Fruit fly (Drosophila melanogaster) whole organism, adult: ENCODE results near the gene CG31740.

ENCODE experiments used
- CG11617 ChIP-seq: fragments of 200-800 bp; sonication (Bioruptor generic); optimal IDR thresholded peaks from 2 replicates; lab custom pipeline; 2017; ENCODE audit warnings: mild to moderate bottlenecking, missing biosample characterization, missing genetic modification reagents, missing genetic modification characterization
- CG12768 ChIP-seq: fragments of 200-800 bp; sonication (Bioruptor generic); optimal IDR thresholded peaks from 2 replicates; lab custom pipeline; 2017; ENCODE audit warnings: missing biosample characterization, missing genetic modification characterization, mild to moderate bottlenecking, moderate library complexity, missing genetic modification reagents
- CG14711 ChIP-seq: fragments of 200-800 bp; sonication (Bioruptor generic); optimal IDR thresholded peaks from 2 replicates; lab custom pipeline; 2018; ENCODE audit warnings: missing biosample characterization, mild to moderate bottlenecking, missing genetic modification characterization, moderate library complexity
- CG1620 ChIP-seq: fragments of 200-800 bp; sonication (Bioruptor generic); optimal IDR thresholded peaks from 2 replicates; lab custom pipeline; 2016; ENCODE audit warnings: missing biosample characterization, missing genetic modification characterization
- CG33017 ChIP-seq: fragments of 200-800 bp; sonication (Bioruptor generic); optimal IDR thresholded peaks from 2 replicates; lab custom pipeline; 2018; ENCODE audit warnings: missing biosample characterization, mild to moderate bottlenecking, missing genetic modification characterization, moderate library complexity
- CG5204 ChIP-seq: fragments of 200-800 bp; sonication (Bioruptor generic); optimal IDR thresholded peaks from 2 replicates; lab custom pipeline; 2016; ENCODE audit warnings: missing biosample characterization, missing genetic modification characterization
- CG7045 ChIP-seq: fragments of 200-800 bp; sonication (Bioruptor generic); optimal IDR thresholded peaks from 2 replicates; lab custom pipeline; 2017; ENCODE audit warnings: missing biosample characterization, mild to moderate bottlenecking, missing genetic modification characterization
- CG7101 ChIP-seq: fragments of 200-800 bp; sonication (Bioruptor generic); optimal IDR thresholded peaks from 2 replicates; lab custom pipeline; 2018; ENCODE audit warnings: missing biosample characterization, mild to moderate bottlenecking, missing genetic modification characterization, moderate library complexity
- Clk ChIP-seq: fragments of 200-800 bp; sonication (Bioruptor generic); optimal IDR thresholded peaks from 2 replicates; lab custom pipeline; 2017; ENCODE audit warnings: missing biosample characterization, missing genetic modification characterization
- Crg-1 ChIP-seq: fragments of 200-800 bp; sonication (Bioruptor generic); optimal IDR thresholded peaks from 2 replicates; lab custom pipeline; 2016; ENCODE audit warnings: missing biosample characterization, missing genetic modification characterization
- Hr96 ChIP-seq: fragments of 200-800 bp; sonication (Bioruptor generic); optimal IDR thresholded peaks from 2 replicates; lab custom pipeline; 2016; ENCODE audit warnings: missing biosample characterization, missing genetic modification characterization
- Mnt ChIP-seq: fragments of 200-800 bp; sonication (Bioruptor generic); optimal IDR thresholded peaks from 2 replicates; lab custom pipeline; 2016; ENCODE audit warnings: missing biosample characterization, mild to moderate bottlenecking, missing genetic modification characterization
- bab1 ChIP-seq: fragments of 200-800 bp; sonication (Bioruptor generic); optimal IDR thresholded peaks from 3 replicates; lab custom pipeline; 2019; ENCODE audit warnings: missing biosample characterization, mild to moderate bottlenecking, missing genetic modification characterization, moderate library complexity
- cic ChIP-seq: fragments of 200-800 bp; sonication (Bioruptor generic); optimal IDR thresholded peaks from 2 replicates; lab custom pipeline; 2017; ENCODE audit warnings: missing biosample characterization, mild to moderate bottlenecking, missing genetic modification characterization, moderate library complexity
- cnc ChIP-seq, 2 experiments: fragments of >200 bp; optimal IDR thresholded peaks; 2 replicates each; lab custom pipeline; 2017
- kay ChIP-seq: fragments of 200-800 bp; sonication (Bioruptor generic); peaks from one replicate; lab custom pipeline; 2016; ENCODE audit warnings: missing biosample characterization, missing genetic modification characterization, borderline replicate concordance
- ovo ChIP-seq: fragments of 200-800 bp; sonication (Bioruptor generic); optimal IDR thresholded peaks from 2 replicates; lab custom pipeline; 2016; ENCODE audit warnings: missing biosample characterization, missing genetic modification characterization
- pad ChIP-seq: fragments of 200-800 bp; sonication (Bioruptor generic); optimal IDR thresholded peaks from 3 replicates; lab custom pipeline; 2017; ENCODE audit warnings: missing biosample characterization, missing genetic modification characterization, mild to moderate bottlenecking, moderate library complexity, missing genetic modification reagents
- tj ChIP-seq: fragments of 200-800 bp; sonication (Bioruptor generic); optimal IDR thresholded peaks from 3 replicates; lab custom pipeline; 2017; ENCODE audit warnings: missing biosample characterization, mild to moderate bottlenecking, missing genetic modification characterization, moderate library complexity
- toe ChIP-seq: fragments of 200-800 bp; sonication (Bioruptor generic); optimal IDR thresholded peaks from 2 replicates; lab custom pipeline; 2016; ENCODE audit warnings: missing biosample characterization, missing genetic modification characterization

CG31740 gene

DNA sequence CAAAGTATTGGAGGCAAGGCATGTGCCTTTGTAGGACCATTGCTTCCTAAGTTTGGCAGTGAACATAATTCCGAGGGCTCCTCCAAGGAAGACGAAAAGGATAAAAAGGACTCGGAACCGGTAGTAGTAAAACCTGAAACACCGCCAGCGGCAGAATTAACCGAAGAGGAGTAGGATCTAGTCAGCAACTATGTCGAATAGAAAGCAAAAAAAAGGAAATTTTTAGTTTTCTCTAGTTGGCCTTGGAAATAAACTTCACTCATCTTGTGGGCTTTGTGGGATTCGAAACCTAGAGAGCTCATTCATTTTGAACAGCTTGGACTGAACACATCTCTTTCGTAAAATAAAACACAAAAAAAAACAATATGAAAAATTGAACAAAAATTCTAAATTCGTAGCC is at the start of gene CG31740:
TSS of gene CG31740 (plus strand) at position 301 of the 400 bp plus-strand sequence.
- TF ChIP-seq kay (GFP tag; lab: Kevin White, UChicago): no peak
- TF ChIP-seq tj (GFP tag; lab: Kevin White, UChicago): no peak
- TF ChIP-seq CG1620: no peak
- no peak for TF ChIP-seq CG11617 (GFP tag; lab: Kevin White, UChicago)
- TF ChIP-seq Hr96 (GFP tag; lab: Kevin White, UChicago): no peak
- TF ChIP-seq cnc (optimal IDR thresholded peaks at IDR 0.05; lab: Kevin White, UChicago): no peak
- TF ChIP-seq Clk (GFP tag; lab: Kevin White, UChicago): no peak
- TF ChIP-seq CG7101: no peak
- TF ChIP-seq toe (GFP tag; lab: Kevin White, UChicago): no peak
- no peak for TF ChIP-seq CG5204 (GFP tag; lab: Kevin White, UChicago)

DNA sequence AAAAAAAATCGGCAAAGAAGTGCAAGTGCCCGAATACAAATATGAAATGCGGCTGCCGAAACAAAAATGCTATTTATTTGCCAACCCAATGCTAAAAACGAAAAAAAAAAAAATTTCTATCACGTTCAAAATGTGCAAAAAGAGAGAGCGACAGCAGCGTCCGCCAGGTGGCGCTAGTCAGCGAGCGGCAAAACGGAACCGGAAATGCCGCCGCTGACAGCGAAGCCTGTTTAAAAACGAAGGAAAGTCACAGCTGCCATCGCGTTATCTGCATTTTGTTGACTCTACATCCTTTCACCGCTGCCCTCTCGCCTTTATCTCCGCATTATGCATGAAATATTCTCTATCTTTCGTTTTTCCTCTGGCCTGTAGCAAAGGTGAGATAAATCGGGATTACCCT is 48.5 kb upstream of the CG31740 start:
- TF ChIP-seq ovo (no peak), pad (no peak), CG1620 (no peak), bab1 (no peak), CG5204 (GFP tag; lab: Kevin White, UChicago) (no peak), CG33017 (tag; lab: Kevin White, UChicago) (no peak), Clk (GFP tag; lab: Kevin White, UChicago) (no peak), cic (GFP tag; lab: Kevin White, UChicago) (no peak), Mnt (GFP tag; lab: Kevin White, UChicago) (no peak), CG11617 (GFP tag; lab: Kevin White, UChicago) (no peak), toe (GFP tag; lab: Kevin White, UChicago) (no peak), cnc (optimal IDR thresholded peaks at IDR 0.05; lab: Kevin White, UChicago) (no peak), CG12768 (GFP tag; lab: Kevin White, UChicago) (no peak), tj (GFP tag; lab: Kevin White, UChicago) (no peak), kay (GFP tag; lab: Kevin White, UChicago) (no peak), CG14711 (tag; lab: Kevin White, UChicago) (no peak), CG7045 (GFP tag; lab: Kevin White, UChicago) (no peak)

DNA sequence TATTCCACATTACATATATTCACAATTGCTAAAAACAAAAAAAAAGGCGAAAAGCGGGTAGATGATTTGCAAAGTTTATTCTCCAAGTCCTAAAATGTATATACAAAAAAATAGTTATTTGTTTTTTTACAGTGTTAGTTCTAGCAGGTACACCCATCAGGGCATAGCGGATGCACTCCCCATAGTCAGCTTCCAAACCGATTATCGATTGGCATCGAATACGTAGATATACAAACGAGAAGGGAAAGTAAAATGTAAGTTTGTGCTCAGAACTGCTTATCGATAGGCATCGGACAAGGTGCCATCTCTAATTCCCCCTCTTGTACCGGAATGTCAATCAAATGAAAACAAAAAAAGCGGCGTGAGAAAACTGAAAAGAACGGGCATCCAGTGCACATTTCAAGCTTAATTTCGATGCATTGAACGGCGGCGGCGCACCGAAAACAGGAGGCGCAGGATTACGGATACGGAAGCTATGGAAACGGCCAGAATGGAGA is 45.6 kb upstream of the CG31740 start, which contains the start of gene CG5674:
TSS of gene CG5674 (plus strand) at position 309 of the 497 bp plus-strand sequence.
- TF ChIP-seq toe (GFP tag; lab: Kevin White, UChicago): peak; percentile 3
- TF ChIP-seq cnc (optimal IDR thresholded peaks at IDR 0.05; lab: Kevin White, UChicago): no peak
- TF ChIP-seq ovo: no peak
- peak; percentile 98 for TF ChIP-seq pad
- no peak for TF ChIP-seq tj (GFP tag; lab: Kevin White, UChicago)
- peak; percentile 11 for TF ChIP-seq CG1620
- TF ChIP-seq cic (GFP tag; lab: Kevin White, UChicago): no peak
- peak; percentile 18 for TF ChIP-seq CG33017 (tag; lab: Kevin White, UChicago)
- TF ChIP-seq Mnt (GFP tag; lab: Kevin White, UChicago): no peak
- peak; percentile 12 for TF ChIP-seq bab1
- TF ChIP-seq CG12768 (GFP tag; lab: Kevin White, UChicago): no peak

DNA sequence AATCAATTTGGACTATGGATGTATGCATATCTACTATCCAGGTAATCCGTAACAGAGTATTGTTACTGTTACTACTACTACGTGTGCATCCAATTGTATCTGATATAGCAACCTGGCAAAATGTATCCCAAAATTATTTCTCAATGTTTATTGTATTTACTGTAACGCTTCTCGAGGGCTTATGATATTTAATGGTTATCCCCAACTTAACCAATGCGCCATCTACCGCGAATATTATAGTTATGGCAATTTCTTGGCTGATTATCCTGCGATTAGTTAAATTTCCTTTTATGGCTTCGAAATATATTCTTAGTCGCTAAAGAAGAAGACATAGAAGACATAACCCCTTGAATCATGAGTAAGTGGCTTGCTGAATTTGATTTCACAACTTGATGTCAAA is 45.0 kb upstream of the CG31740 start:
- TF ChIP-seq CG14711 (tag; lab: Kevin White, UChicago) (no peak), tj (GFP tag; lab: Kevin White, UChicago) (no peak), Crg-1 (no peak), Mnt (GFP tag; lab: Kevin White, UChicago) (no peak), Hr96 (GFP tag; lab: Kevin White, UChicago) (no peak), kay (GFP tag; lab: Kevin White, UChicago) (no peak), cic (GFP tag; lab: Kevin White, UChicago) (no peak)

DNA sequence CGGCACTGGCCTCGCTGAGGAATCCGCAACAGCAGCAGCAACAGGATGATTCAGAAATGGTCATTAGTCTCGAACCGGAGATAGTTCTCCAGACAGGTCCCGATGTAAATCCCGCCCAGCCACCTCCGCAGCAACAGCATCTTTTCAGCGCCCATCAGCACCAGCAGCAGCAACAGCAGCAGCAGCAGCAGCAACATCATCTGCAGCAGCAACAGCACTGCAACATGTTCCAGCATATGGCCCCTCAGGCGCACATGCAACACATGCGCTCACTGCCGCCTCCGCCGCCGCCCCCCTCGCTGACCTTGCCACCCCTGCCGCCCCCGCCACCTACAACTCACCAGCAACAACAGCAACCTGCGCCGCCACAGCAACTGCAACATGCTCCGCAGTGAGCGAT is 35.8 kb upstream of the CG31740 start:
- TF ChIP-seq CG14711 (tag; lab: Kevin White, UChicago): no peak
- no peak for TF ChIP-seq CG33017 (tag; lab: Kevin White, UChicago)
- TF ChIP-seq Clk (GFP tag; lab: Kevin White, UChicago): no peak
- no peak for TF ChIP-seq Mnt (GFP tag; lab: Kevin White, UChicago)
- no peak for TF ChIP-seq cic (GFP tag; lab: Kevin White, UChicago)
- TF ChIP-seq tj (GFP tag; lab: Kevin White, UChicago): no peak
- TF ChIP-seq toe (GFP tag; lab: Kevin White, UChicago): no peak
- no peak for TF ChIP-seq Hr96 (GFP tag; lab: Kevin White, UChicago)
- no peak for TF ChIP-seq ovo
- no peak for TF ChIP-seq Crg-1
- TF ChIP-seq cnc (optimal IDR thresholded peaks at IDR 0.05; lab: Kevin White, UChicago): no peak

DNA sequence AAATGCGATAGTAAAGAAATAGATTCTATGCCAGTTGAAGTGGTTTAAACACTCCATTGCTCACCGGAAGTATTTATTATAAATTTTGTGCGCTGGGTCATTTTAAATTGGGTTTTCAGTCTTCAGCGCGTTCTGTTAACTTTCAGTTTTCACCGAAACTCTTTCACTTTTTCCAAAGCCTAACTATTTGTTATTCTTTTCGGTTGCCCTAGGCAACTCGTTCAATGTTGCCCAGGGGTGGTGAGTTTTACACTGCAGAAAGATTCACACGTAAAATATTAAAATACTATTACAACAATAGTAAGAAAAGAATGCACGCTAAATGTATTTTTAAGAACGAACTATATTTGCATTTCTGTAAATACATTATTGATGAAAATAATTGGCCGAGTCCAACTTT is 26.4 kb upstream of the CG31740 start, which contains the start of gene btv:
TSS of gene btv (minus strand) at position 101 of the 400 bp plus-strand sequence.
- TF ChIP-seq CG7045 (GFP tag; lab: Kevin White, UChicago): no peak
- TF ChIP-seq CG5204 (GFP tag; lab: Kevin White, UChicago): no peak
- TF ChIP-seq kay (GFP tag; lab: Kevin White, UChicago): no peak
- TF ChIP-seq toe (GFP tag; lab: Kevin White, UChicago): no peak
- no peak for TF ChIP-seq Crg-1

DNA sequence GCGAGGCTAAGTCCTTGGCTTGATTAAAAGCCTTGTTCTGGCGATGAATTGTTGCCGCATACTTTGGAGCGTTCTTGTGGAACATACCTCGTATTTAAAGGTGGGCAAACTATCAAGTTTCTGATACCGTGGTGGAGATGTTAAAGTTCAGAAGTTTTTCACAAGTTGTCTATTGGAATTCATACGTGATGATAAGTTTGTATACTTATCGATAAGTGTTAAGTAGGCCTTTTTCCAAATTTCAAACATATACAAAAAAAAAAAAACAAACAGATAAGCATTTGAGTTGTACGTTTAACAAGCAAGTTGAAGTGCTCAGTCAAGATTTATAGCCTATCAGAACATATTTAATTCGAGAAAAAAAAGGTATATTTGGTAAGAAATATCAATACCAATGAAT is 22.7 kb upstream of the CG31740 start, which contains the start of gene CG5681:
TSS of gene CG5681 (plus strand) at position 301 of the 400 bp plus-strand sequence.
- TF ChIP-seq cic (GFP tag; lab: Kevin White, UChicago) (no peak), Mnt (GFP tag; lab: Kevin White, UChicago) (no peak), CG33017 (tag; lab: Kevin White, UChicago) (no peak), pad (no peak), ovo (no peak), toe (GFP tag; lab: Kevin White, UChicago) (no peak)
